Worm (Caenorhabditis elegans): ENCODE results near the gene scl-2.

scl-2 gene

DNA sequence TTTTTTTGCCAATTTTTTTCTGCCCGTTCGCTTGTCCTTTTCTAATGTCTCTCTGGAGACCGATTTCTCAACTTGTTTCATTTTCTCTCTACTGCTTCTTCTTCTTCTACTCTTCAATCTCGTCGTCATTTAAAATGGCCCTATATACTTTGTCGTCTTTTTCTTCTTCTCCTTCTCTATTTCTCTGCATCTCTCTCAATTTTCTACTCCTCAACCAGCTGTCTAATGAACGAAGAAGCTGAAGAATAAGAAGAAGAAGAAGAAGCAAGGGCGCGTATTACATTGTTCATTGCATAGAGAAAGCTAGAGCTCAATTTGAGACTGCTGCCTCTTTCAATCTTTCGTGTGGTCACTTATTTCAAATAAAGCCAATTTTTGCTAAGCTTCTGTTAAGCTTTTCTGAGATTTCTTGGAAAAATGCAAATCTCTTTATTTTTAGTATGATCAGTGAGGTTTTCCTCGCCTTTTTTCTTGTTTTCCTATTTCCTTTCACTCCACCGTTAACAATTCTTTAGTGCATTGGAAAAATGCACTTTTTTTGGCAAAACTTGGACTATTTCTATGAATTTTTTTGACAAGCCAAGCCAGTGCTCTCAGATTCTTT is 41.6 kb upstream of the scl-2 start (continued):
- TF ChIP-seq hlh-8 (tag; optimal IDR thresholded peaks at IDR 0.05), result peak; percentile 6
- no peak for TF ChIP-seq ceh-30 (tag; optimal IDR thresholded peaks at IDR 0.05)
- no peak for TF ChIP-seq dmd-4 (tag; optimal IDR thresholded peaks at IDR 0.05; ENCODE audit: borderline replicate concordance)
- no peak for TF ChIP-seq lim-6 (tag; optimal IDR thresholded peaks at IDR 0.05)
- peak; percentile 5 for TF ChIP-seq ceh-19 (GFP tag; optimal IDR thresholded peaks at IDR 0.05)
- no peak for TF ChIP-seq pros-1 (tag; optimal IDR thresholded peaks at IDR 0.05)
- TF ChIP-seq tbx-2 (tag; optimal IDR thresholded peaks at IDR 0.05), result peak; percentile 35
- TF ChIP-seq K02D7.2 (tag; optimal IDR thresholded peaks at IDR 0.05), result no peak

DNA sequence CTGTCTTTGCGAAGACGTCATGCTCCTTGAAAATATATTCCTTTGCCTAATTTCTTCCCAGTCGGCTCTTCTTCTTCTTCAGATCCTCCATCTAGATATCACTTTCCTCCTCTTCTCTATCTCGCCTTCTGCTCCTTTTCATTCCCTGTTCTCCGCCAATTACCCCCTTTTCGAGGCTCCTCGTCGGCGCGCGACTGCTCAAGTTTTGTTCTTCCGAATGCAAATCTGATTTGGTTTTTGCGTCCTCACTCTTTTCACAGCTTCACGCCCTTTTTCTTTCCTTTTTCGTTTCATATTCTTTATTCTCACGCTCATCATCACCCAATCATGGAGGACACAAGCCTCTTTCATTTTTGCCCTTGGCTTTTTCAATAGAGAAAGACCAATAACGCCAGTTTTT is 40.7 kb upstream of the scl-2 start:
- TF ChIP-seq sox-4 (tag; optimal IDR thresholded peaks at IDR 0.05), result peak; percentile 16
- TF ChIP-seq ceh-24 (tag; optimal IDR thresholded peaks at IDR 0.05), result no peak
- peak; percentile 82 for TF ChIP-seq unc-42 (tag; optimal IDR thresholded peaks at IDR 0.05)

DNA sequence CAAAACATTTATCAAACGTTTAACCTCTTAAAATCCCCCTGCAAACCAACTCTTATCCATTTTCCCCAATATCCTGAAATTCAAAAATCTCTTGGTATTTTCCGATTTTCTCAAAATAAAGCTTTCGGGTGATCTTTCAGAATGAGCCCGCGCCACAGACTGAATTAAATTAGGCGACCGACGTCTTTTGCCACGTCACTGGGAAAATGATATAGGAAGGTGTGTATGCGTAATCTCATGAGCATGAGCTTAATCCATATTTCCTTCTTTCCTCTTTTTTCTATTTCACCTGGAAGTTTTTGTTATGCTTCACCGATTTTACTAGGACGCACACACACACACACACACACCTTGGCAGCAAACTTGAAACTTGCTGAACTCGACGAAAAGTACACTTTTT is 36.5 kb upstream of the scl-2 start:
- TF ChIP-seq ttx-3 (tag; optimal IDR thresholded peaks at IDR 0.05), result no peak

DNA sequence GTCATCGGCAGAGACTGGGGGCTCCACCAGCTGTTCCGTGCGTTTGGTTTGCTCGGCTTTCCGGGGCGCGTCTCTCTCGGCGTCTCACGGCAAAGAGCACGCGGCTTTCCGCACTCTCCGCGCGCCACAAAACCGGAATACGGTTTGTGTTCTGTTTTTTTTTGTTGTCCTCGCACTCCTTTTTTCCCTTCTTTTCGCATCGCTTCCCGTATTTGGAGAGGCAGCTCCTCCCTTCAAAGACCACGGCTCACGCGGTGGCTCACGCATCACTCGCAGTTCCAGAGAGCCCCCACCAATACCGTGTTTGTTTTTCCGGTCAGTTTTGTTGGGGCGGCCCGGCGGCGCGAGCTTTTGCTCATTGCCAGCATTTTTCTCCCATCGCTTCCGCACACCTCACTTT is 34.6 kb upstream of the scl-2 start:
- TF ChIP-seq C08G9.2 (tag; optimal IDR thresholded peaks at IDR 0.05) (peak; percentile 36), lin-11 (tag; optimal IDR thresholded peaks at IDR 0.05) (no peak), dmd-4 (tag; optimal IDR thresholded peaks at IDR 0.05; ENCODE audit: borderline replicate concordance) (no peak), madf-2 (tag; optimal IDR thresholded peaks at IDR 0.05) (no peak), hlh-6 (tag; optimal IDR thresholded peaks at IDR 0.05) (peak; percentile 54), ceh-6 (GFP tag; optimal IDR thresholded peaks at IDR 0.05) (no peak), unc-3 (GFP tag; conservative IDR thresholded peaks at IDR 0.05) (no peak), unc-3 (tag; optimal IDR thresholded peaks at IDR 0.05) (no peak), pha-4 (tag; optimal IDR thresholded peaks at IDR 0.05) (no peak), sox-2 (GFP tag; IDR thresholded peaks at IDR 0.05) (no peak), F13H6.1 (tag; optimal IDR thresholded peaks at IDR 0.05) (no peak), ztf-16 (tag; optimal IDR thresholded peaks at IDR 0.05) (no peak), pha-2 (tag; optimal IDR thresholded peaks at IDR 0.05) (no peak), odd-2 (tag; optimal IDR thresholded peaks at IDR 0.05) (no peak), K02D7.2 (tag; optimal IDR thresholded peaks at IDR 0.05) (no peak), dve-1 (tag; optimal IDR thresholded peaks at IDR 0.05) (no peak), elt-4 (tag; optimal IDR thresholded peaks at IDR 0.05) (peak; percentile 55), pat-9 (tag; optimal IDR thresholded peaks at IDR 0.05) (no peak), rnt-1 (tag; optimal IDR thresholded peaks at IDR 0.05) (no peak), sox-4 (tag; optimal IDR thresholded peaks at IDR 0.05) (no peak), tbx-2 (tag; optimal IDR thresholded peaks at IDR 0.05) (peak; percentile 21), ceh-9 (tag; optimal IDR thresholded peaks at IDR 0.05) (no peak), nhr-11 (tag; optimal IDR thresholded peaks at IDR 0.05) (no peak), ceh-2 (tag; optimal IDR thresholded peaks at IDR 0.05) (no peak), ceh-48 (tag; optimal IDR thresholded peaks at IDR 0.05) (no peak), syd-9 (tag; optimal IDR thresholded peaks at IDR 0.05) (no peak), Y22D7AL.16 (tag; optimal IDR thresholded peaks at IDR 0.05) (no peak), K09A11.1 (tag; optimal IDR thresholded peaks at IDR 0.05; ENCODE audit: insufficient read depth) (no peak), ceh-19 (GFP tag; optimal IDR thresholded peaks at IDR 0.05) (no peak), T23F11.4 (GFP tag; optimal IDR thresholded peaks at IDR 0.05) (no peak), pros-1 (tag; optimal IDR thresholded peaks at IDR 0.05) (no peak), lim-6 (tag; optimal IDR thresholded peaks at IDR 0.05) (no peak), gmeb-2 (tag; optimal IDR thresholded peaks at IDR 0.05) (no peak), C38D4.7 (GFP tag; optimal IDR thresholded peaks at IDR 0.05) (no peak), ref-2 (tag; optimal IDR thresholded peaks at IDR 0.05) (no peak), pag-3 (tag; optimal IDR thresholded peaks at IDR 0.05; ENCODE audit: borderline replicate concordance) (no peak), che-1 (tag; optimal IDR thresholded peaks at IDR 0.05) (no peak), fax-1 (tag; optimal IDR thresholded peaks at IDR 0.05) (peak; percentile 57), fkh-6 (tag; optimal IDR thresholded peaks at IDR 0.05) (no peak), nfya-1 (tag; optimal IDR thresholded peaks at IDR 0.05) (no peak)

Data from whole organism, late embryonic.